Worm (Caenorhabditis elegans): Measurements from ENCODE around the gene lin-26.

Gene lin-26

ce11 chrII:7681898-7682297 lies at the start of gene lin-26:
Gene lin-26, plus strand, starts transcription at chrII:7682198.
- TF ChIP-seq med-1 (GFP tag; optimal IDR thresholded peaks at IDR 0.05; ENCODE audit: insufficient read depth) (no peak), cog-1 (tag; optimal IDR thresholded peaks at IDR 0.05) (no peak), ztf-23 (GFP tag; IDR thresholded peaks at IDR 0.05) (no peak), ref-1 (GFP tag; conservative IDR thresholded peaks at IDR 0.05) (no peak), T22C8.4 (GFP tag; IDR thresholded peaks at IDR 0.05) (no peak), tab-1 (GFP tag; IDR thresholded peaks at IDR 0.05) (no peak), ztf-29 (GFP tag; IDR thresholded peaks at IDR 0.05) (no peak), flt-1 (GFP tag; IDR thresholded peaks at IDR 0.05) (no peak), klf-2 (GFP tag; conservative IDR thresholded peaks at IDR 0.05) (no peak)

- TF ChIP-seq ref-1 (GFP tag; conservative IDR thresholded peaks at IDR 0.05) (no peak), flt-1 (GFP tag; IDR thresholded peaks at IDR 0.05) (no peak), T22C8.4 (GFP tag; IDR thresholded peaks at IDR 0.05) (no peak), ztf-29 (GFP tag; IDR thresholded peaks at IDR 0.05) (no peak), cog-1 (tag; optimal IDR thresholded peaks at IDR 0.05) (no peak), ztf-23 (GFP tag; IDR thresholded peaks at IDR 0.05) (no peak), klf-2 (GFP tag; conservative IDR thresholded peaks at IDR 0.05) (no peak), tab-1 (GFP tag; IDR thresholded peaks at IDR 0.05) (no peak), med-1 (GFP tag; optimal IDR thresholded peaks at IDR 0.05; ENCODE audit: insufficient read depth) (no peak)
Observed at ce11 chrII:7635296-7635695, 46.7 kb upstream of the lin-26 start.

- no peak for TF ChIP-seq ref-1 (GFP tag; conservative IDR thresholded peaks at IDR 0.05)
- TF ChIP-seq med-1 (GFP tag; optimal IDR thresholded peaks at IDR 0.05; ENCODE audit: insufficient read depth): no peak
- TF ChIP-seq cog-1 (tag; optimal IDR thresholded peaks at IDR 0.05): no peak
- TF ChIP-seq T22C8.4 (GFP tag; IDR thresholded peaks at IDR 0.05): no peak
- no peak for TF ChIP-seq flt-1 (GFP tag; IDR thresholded peaks at IDR 0.05)
- TF ChIP-seq klf-2 (GFP tag; conservative IDR thresholded peaks at IDR 0.05): no peak
- no peak for TF ChIP-seq tab-1 (GFP tag; IDR thresholded peaks at IDR 0.05)
- TF ChIP-seq ztf-29 (GFP tag; IDR thresholded peaks at IDR 0.05): no peak
Observed at ce11 chrII:7636941-7637340, 45.1 kb upstream of the lin-26 start.

- no peak for TF ChIP-seq cog-1 (tag; optimal IDR thresholded peaks at IDR 0.05)
- no peak for TF ChIP-seq tab-1 (GFP tag; IDR thresholded peaks at IDR 0.05)
- no peak for TF ChIP-seq flt-1 (GFP tag; IDR thresholded peaks at IDR 0.05)
- TF ChIP-seq ztf-29 (GFP tag; IDR thresholded peaks at IDR 0.05): no peak
- TF ChIP-seq klf-2 (GFP tag; conservative IDR thresholded peaks at IDR 0.05): no peak
Observed at ce11 chrII:7639036-7639435, 43.0 kb upstream of the lin-26 start.

ce11 chrII:7640161-7640841 lies 41.7 kb upstream of the lin-26 start:
- no peak for TF ChIP-seq ztf-23 (GFP tag; IDR thresholded peaks at IDR 0.05)

ce11 chrII:7642016-7642653 lies 39.9 kb upstream of the lin-26 start:
- TF ChIP-seq flt-1 (GFP tag; IDR thresholded peaks at IDR 0.05): peak; percentile 58
- TF ChIP-seq T22C8.4 (GFP tag; IDR thresholded peaks at IDR 0.05): no peak
- no peak for TF ChIP-seq med-1 (GFP tag; optimal IDR thresholded peaks at IDR 0.05; ENCODE audit: insufficient read depth)
- no peak for TF ChIP-seq ref-1 (GFP tag; conservative IDR thresholded peaks at IDR 0.05)
- TF ChIP-seq cog-1 (tag; optimal IDR thresholded peaks at IDR 0.05): peak; percentile 17
- no peak for TF ChIP-seq klf-2 (GFP tag; conservative IDR thresholded peaks at IDR 0.05)
- no peak for TF ChIP-seq ztf-23 (GFP tag; IDR thresholded peaks at IDR 0.05)
- no peak for TF ChIP-seq ztf-29 (GFP tag; IDR thresholded peaks at IDR 0.05)
- TF ChIP-seq tab-1 (GFP tag; IDR thresholded peaks at IDR 0.05): no peak

- TF ChIP-seq ztf-29 (GFP tag; IDR thresholded peaks at IDR 0.05) (no peak), T22C8.4 (GFP tag; IDR thresholded peaks at IDR 0.05) (no peak), flt-1 (GFP tag; IDR thresholded peaks at IDR 0.05) (no peak)
Observed at ce11 chrII:7643214-7643613, 38.8 kb upstream of the lin-26 start.

ce11 chrII:7651171-7651570 lies 30.8 kb upstream of the lin-26 start, which contains the start of gene pde-4:
Gene pde-4, minus strand, starts transcription at chrII:7651246.
- TF ChIP-seq cog-1 (tag; optimal IDR thresholded peaks at IDR 0.05) (no peak), ztf-29 (GFP tag; IDR thresholded peaks at IDR 0.05) (no peak), tab-1 (GFP tag; IDR thresholded peaks at IDR 0.05) (no peak), ref-1 (GFP tag; conservative IDR thresholded peaks at IDR 0.05) (no peak), med-1 (GFP tag; optimal IDR thresholded peaks at IDR 0.05; ENCODE audit: insufficient read depth) (no peak), ztf-23 (GFP tag; IDR thresholded peaks at IDR 0.05) (no peak), T22C8.4 (GFP tag; IDR thresholded peaks at IDR 0.05) (no peak), flt-1 (GFP tag; IDR thresholded peaks at IDR 0.05) (no peak), klf-2 (GFP tag; conservative IDR thresholded peaks at IDR 0.05) (no peak)

ce11 chrII:7662008-7662686 lies 19.9 kb upstream of the lin-26 start, which contains the start of gene alfa-1:
Gene alfa-1, minus strand, starts transcription at chrII:7662522.
- TF ChIP-seq klf-2 (GFP tag; conservative IDR thresholded peaks at IDR 0.05) (no peak), tab-1 (GFP tag; IDR thresholded peaks at IDR 0.05) (no peak), ztf-29 (GFP tag; IDR thresholded peaks at IDR 0.05) (no peak), T22C8.4 (GFP tag; IDR thresholded peaks at IDR 0.05) (no peak; the same call in 1 of the 2 replicates), med-1 (GFP tag; optimal IDR thresholded peaks at IDR 0.05; ENCODE audit: insufficient read depth) (no peak), ref-1 (GFP tag; conservative IDR thresholded peaks at IDR 0.05) (no peak), ztf-23 (GFP tag; IDR thresholded peaks at IDR 0.05) (no peak), cog-1 (tag; optimal IDR thresholded peaks at IDR 0.05) (no peak), flt-1 (GFP tag; IDR thresholded peaks at IDR 0.05) (no peak)

Data from whole organism, midembryonic.